Fruit fly (Drosophila melanogaster): ENCODE measurements around the gene Rel.
A peak's percentile ranks its signal among the peaks of the same experiment; 100 is the strongest.

Gene Rel

DNA sequence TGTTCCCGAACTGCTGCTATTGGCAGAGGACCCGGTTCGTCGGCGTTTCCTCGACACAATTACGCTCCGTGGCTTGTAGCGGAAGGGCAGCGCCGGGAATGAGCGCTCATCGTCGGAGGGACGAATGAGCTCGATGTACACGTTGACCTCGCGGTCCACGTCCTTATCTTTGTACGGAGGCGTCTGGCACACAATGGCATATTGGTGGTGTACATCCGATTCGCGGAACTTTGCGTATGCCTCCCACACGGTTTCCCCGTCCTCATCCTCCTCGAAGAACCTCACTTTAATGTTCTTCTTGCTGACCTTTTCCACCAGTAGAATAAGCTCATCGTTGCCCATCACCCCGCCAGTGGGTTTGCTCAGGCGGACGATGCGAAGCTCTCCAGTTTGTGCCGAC is 2.0 kb downstream of the Rel start:
- peak; percentile 14 for TF ChIP-seq CG8478 (optimal IDR thresholded peaks at IDR 0.05)
- TF ChIP-seq BtbVII (GFP tag; optimal IDR thresholded peaks at IDR 0.05), result no peak
- TF ChIP-seq bowl (GFP tag; IDR thresholded peaks at IDR 0.05), result no peak
- 0 out of 3 replicates have a peak, but pooled peaks have one; percentile 20 for TF ChIP-seq Dbx (GFP tag; IDR thresholded peaks at IDR 0.05)
- no peak for TF ChIP-seq fu2 (GFP tag; optimal IDR thresholded peaks at IDR 0.05)
- TF ChIP-seq CG4617 (GFP tag; optimal IDR thresholded peaks at IDR 0.05; ENCODE audit: borderline replicate concordance), result no peak
- no peak for TF ChIP-seq CG12219 (GFP tag; optimal IDR thresholded peaks at IDR 0.05)
- no peak for TF ChIP-seq CG17912 (GFP tag; optimal IDR thresholded peaks at IDR 0.05)
- TF ChIP-seq CG5180 (GFP tag; optimal IDR thresholded peaks at IDR 0.05), result no peak
- no peak for TF ChIP-seq CG6654 (GFP tag; optimal IDR thresholded peaks at IDR 0.05)
- TF ChIP-seq CkIIα-i1 (GFP tag; IDR thresholded peaks at IDR 0.05), result no peak
- no peak for TF ChIP-seq CG2875 (GFP tag; optimal IDR thresholded peaks at IDR 0.05)

- TF ChIP-seq cg (GFP tag; optimal IDR thresholded peaks at IDR 0.05) (peak; percentile 2), CG12219 (GFP tag; optimal IDR thresholded peaks at IDR 0.05) (no peak), CG11456 (GFP tag; IDR thresholded peaks at IDR 0.05) (no peak), CG31224 (GFP tag; IDR thresholded peaks at IDR 0.05) (no peak), CG3995 (GFP tag; optimal IDR thresholded peaks at IDR 0.05) (no peak), al (GFP tag; IDR thresholded peaks at IDR 0.05) (no peak), gcm2 (GFP tag; optimal IDR thresholded peaks at IDR 0.05) (no peak), Med (GFP tag) (peak; percentile 44), phol (tag; optimal IDR thresholded peaks at IDR 0.05) (no peak), Sox100B (GFP tag; optimal IDR thresholded peaks at IDR 0.05) (no peak), ham (GFP tag; IDR thresholded peaks at IDR 0.05) (no peak), Dfd (GFP tag; optimal IDR thresholded peaks at IDR 0.05) (no peak), Blimp-1 (GFP tag; optimal IDR thresholded peaks at IDR 0.05) (no peak), CG7357 (GFP tag; IDR thresholded peaks at IDR 0.05) (no peak), CG8478 (optimal IDR thresholded peaks at IDR 0.05) (no peak), Hey (tag; optimal IDR thresholded peaks at IDR 0.05) (no peak), CG34376 (GFP tag; optimal IDR thresholded peaks at IDR 0.05) (peak; percentile 74), slou (GFP tag; optimal IDR thresholded peaks at IDR 0.05) (no peak), CG3838 (GFP tag; optimal IDR thresholded peaks at IDR 0.05) (no peak), HLH4C (GFP tag; IDR thresholded peaks at IDR 0.05; ENCODE audit: partially characterized antibody) (no peak), gce (GFP tag; IDR thresholded peaks at IDR 0.05) (no peak), Rx (GFP tag; IDR thresholded peaks at IDR 0.05) (no peak), Max (GFP tag; optimal IDR thresholded peaks at IDR 0.05) (no peak), prd (optimal IDR thresholded peaks at IDR 0.05) (no peak), prd (GFP tag; IDR thresholded peaks at IDR 0.05) (no peak), Ets97D (GFP tag; optimal IDR thresholded peaks at IDR 0.05) (no peak), ewg (GFP tag; optimal IDR thresholded peaks at IDR 0.05) (no peak), Jarid2 (GFP tag; optimal IDR thresholded peaks at IDR 0.05) (no peak), NC2α (GFP tag; optimal IDR thresholded peaks at IDR 0.05) (no peak), CG8290 (GFP tag; optimal IDR thresholded peaks at IDR 0.05) (no peak), CG8290 (tag; optimal IDR thresholded peaks at IDR 0.05) (peak in 1 of 2 experiments; percentile 9), gfzf (GFP tag; optimal IDR thresholded peaks at IDR 0.05) (peak; percentile 11), gem (tag; optimal IDR thresholded peaks at IDR 0.05) (no peak), CG16863 (GFP tag; optimal IDR thresholded peaks at IDR 0.05) (no peak), CG16815 (GFP tag; optimal IDR thresholded peaks at IDR 0.05) (no peak), oc (tag; optimal IDR thresholded peaks at IDR 0.05) (no peak), GATAe (GFP tag; conservative IDR thresholded peaks at IDR 0.05) (no peak), CG7745 (tag; optimal IDR thresholded peaks at IDR 0.05) (no peak), BEAF-32 (GFP tag; optimal IDR thresholded peaks at IDR 0.05) (peak; percentile 1), Ada2b (GFP tag; IDR thresholded peaks at IDR 0.05) (no peak), Meics (GFP tag; optimal IDR thresholded peaks at IDR 0.05) (no peak), CG8944 (GFP tag; optimal IDR thresholded peaks at IDR 0.05) (no peak)
Observed at dm6 chr3R:9043610-9044009, 4.2 kb downstream of the Rel start.
